Worm (Caenorhabditis elegans): ENCODE results near the gene tag-307.

The tag-307 gene

DNA sequence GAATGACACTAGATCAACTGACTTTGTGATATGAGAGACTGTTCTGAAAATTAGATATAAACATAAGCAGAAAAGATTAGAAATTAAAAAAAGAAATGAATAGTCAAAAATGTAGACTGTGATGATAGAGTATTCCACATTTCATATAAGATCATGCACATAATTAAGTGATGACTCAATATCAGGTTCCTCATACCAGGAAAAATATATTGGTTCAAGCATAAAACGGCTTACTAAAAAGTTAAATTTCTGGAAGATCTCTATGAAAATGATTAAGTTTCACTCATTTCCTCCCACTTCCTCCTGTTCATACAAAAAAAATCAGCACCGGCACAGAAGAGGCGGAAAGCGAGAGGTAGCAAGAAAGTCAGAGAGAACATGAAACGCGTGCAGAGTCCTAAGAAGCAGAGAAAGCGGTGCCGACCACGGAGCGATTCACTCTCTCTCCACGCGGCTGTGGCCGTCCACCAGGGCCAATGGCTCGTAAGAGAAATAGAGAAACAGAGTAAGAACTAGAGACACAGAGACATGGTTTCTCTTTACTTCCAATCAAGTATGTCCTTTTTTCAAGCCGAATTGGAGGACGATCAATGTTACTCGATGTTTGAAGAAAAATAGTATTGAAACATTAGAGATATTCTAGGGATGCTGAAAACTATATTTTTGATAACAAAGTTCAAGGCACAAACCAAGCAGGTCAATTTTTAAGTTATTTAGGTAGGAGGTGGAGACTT lies 34.7 kb upstream of the tag-307 start, which contains the start of the genes ZK688.5 and fahd-1 (continued):
- TF ChIP-seq lin-39 (tag; optimal IDR thresholded peaks at IDR 0.05) = no peak
- no peak for TF ChIP-seq sox-4 (tag; optimal IDR thresholded peaks at IDR 0.05)
- peak; percentile 5 to 80 (median 47) for TF ChIP-seq ceh-82 (tag; optimal IDR thresholded peaks at IDR 0.05)
- no peak for TF ChIP-seq egl-13 (tag; optimal IDR thresholded peaks at IDR 0.05)
- no peak for TF ChIP-seq hlh-4 (tag; optimal IDR thresholded peaks at IDR 0.05)
- no peak for TF ChIP-seq grh-1 (GFP tag; IDR thresholded peaks at IDR 0.05)
- TF ChIP-seq ces-1 (GFP tag; optimal IDR thresholded peaks at IDR 0.05) = no peak
- TF ChIP-seq unc-30 (tag; optimal IDR thresholded peaks at IDR 0.05) = no peak
- peak; percentile 71 for TF ChIP-seq rnt-1 (tag; optimal IDR thresholded peaks at IDR 0.05)
- no peak for TF ChIP-seq C34B4.2 (tag; optimal IDR thresholded peaks at IDR 0.05)
- TF ChIP-seq mdl-1 (tag; optimal IDR thresholded peaks at IDR 0.05) = peak in 1 of 2 experiments; percentile 82
- no peak for TF ChIP-seq nhr-11 (tag; optimal IDR thresholded peaks at IDR 0.05)
- no peak for TF ChIP-seq nhr-84 (tag; optimal IDR thresholded peaks at IDR 0.05)
- no peak for TF ChIP-seq aly-2 (tag; optimal IDR thresholded peaks at IDR 0.05)
- no peak for TF ChIP-seq lin-13 (GFP tag; optimal IDR thresholded peaks at IDR 0.05)
- TF ChIP-seq F16B12.6 (tag; optimal IDR thresholded peaks at IDR 0.05) = peak; percentile 41
- no peak for TF ChIP-seq pag-3 (tag; optimal IDR thresholded peaks at IDR 0.05; ENCODE audit: borderline replicate concordance, insufficient read depth)
- no peak for TF ChIP-seq lir-3 (tag; optimal IDR thresholded peaks at IDR 0.05; ENCODE audit: poor library complexity)
- TF ChIP-seq ets-5 (GFP tag; IDR thresholded peaks at IDR 0.05) = no peak
- TF ChIP-seq hpl-2 (GFP tag; optimal IDR thresholded peaks at IDR 0.05) = no peak
- peak; percentile 72 for TF ChIP-seq nhr-20 (tag; optimal IDR thresholded peaks at IDR 0.05)
- TF ChIP-seq pqm-1 (tag; optimal IDR thresholded peaks at IDR 0.05) = no peak
- TF ChIP-seq swsn-7 (tag; optimal IDR thresholded peaks at IDR 0.05) = peak; percentile 76
- peak; percentile 83 for TF ChIP-seq nhr-71 (tag; optimal IDR thresholded peaks at IDR 0.05)
- TF ChIP-seq mep-1 (tag; optimal IDR thresholded peaks at IDR 0.05) = peak; percentile 70
- TF ChIP-seq unc-130 (tag; optimal IDR thresholded peaks at IDR 0.05) = no peak
- no peak for TF ChIP-seq hlh-17 (GFP tag; optimal IDR thresholded peaks at IDR 0.05; ENCODE audit: borderline replicate concordance)
- TF ChIP-seq nhr-19 (GFP tag; conservative IDR thresholded peaks at IDR 0.05) = peak; percentile 57
- peak; percentile 35; the same call in 1 of the 2 replicates for TF ChIP-seq isw-1 (GFP tag; IDR thresholded peaks at IDR 0.05)
- TF ChIP-seq mef-2 (tag; optimal IDR thresholded peaks at IDR 0.05) = no peak
- peak; percentile 60 for TF ChIP-seq C16A3.4 (tag; optimal IDR thresholded peaks at IDR 0.05)
- TF ChIP-seq irx-1 (tag; optimal IDR thresholded peaks at IDR 0.05) = no peak
- TF ChIP-seq ztf-11 (tag; optimal IDR thresholded peaks at IDR 0.05) = no peak
- peak; percentile 72 to 77 for TF ChIP-seq efl-1 (optimal IDR thresholded peaks at IDR 0.05)
- peak; percentile 27 to 94 for TF ChIP-seq efl-1 (GFP tag; optimal IDR thresholded peaks at IDR 0.05 in 1 of 2)
- TF ChIP-seq dsc-1 (tag; optimal IDR thresholded peaks at IDR 0.05) = peak; percentile 39
- no peak for TF ChIP-seq egl-27 (tag; optimal IDR thresholded peaks at IDR 0.05)
- TF ChIP-seq nhr-77 (tag; optimal IDR thresholded peaks at IDR 0.05) = peak; percentile 49
- TF ChIP-seq ceh-88 (GFP tag; IDR thresholded peaks at IDR 0.05) = no peak
- TF ChIP-seq nhr-47 (tag; optimal IDR thresholded peaks at IDR 0.05) = peak; percentile 70
- peak; percentile 51 for TF ChIP-seq snpc-4 (tag; optimal IDR thresholded peaks at IDR 0.05)
- TF ChIP-seq sup-37 (GFP tag; optimal IDR thresholded peaks at IDR 0.05) = no peak
- no peak for TF ChIP-seq ceh-90 (tag; optimal IDR thresholded peaks at IDR 0.05)
- TF ChIP-seq mab-9 (GFP tag; IDR thresholded peaks at IDR 0.05) = no peak
- no peak for TF ChIP-seq fos-1 (tag; optimal IDR thresholded peaks at IDR 0.05)
- TF ChIP-seq tlp-1 (tag; optimal IDR thresholded peaks at IDR 0.05) = no peak
- TF ChIP-seq C04F5.9 (tag; optimal IDR thresholded peaks at IDR 0.05) = no peak
- TF ChIP-seq nhr-76 (tag; optimal IDR thresholded peaks at IDR 0.05) = no peak
- peak; percentile 76 for TF ChIP-seq skn-1 (tag; optimal IDR thresholded peaks at IDR 0.05)
- peak; percentile 43 to 50 (median 49) for TF ChIP-seq dpl-1 (GFP tag; optimal IDR thresholded peaks at IDR 0.05)
- TF ChIP-seq lin-15B (tag; optimal IDR thresholded peaks at IDR 0.05) = no peak
- TF ChIP-seq nhr-85 (tag) = peak; percentile 79
- TF ChIP-seq ama-1 (optimal IDR thresholded peaks at IDR 0.05) = no peak
